Fruit fly (Drosophila melanogaster) whole organism, prepupa: Measurements from ENCODE around the gene CG17378.

Experiments
- CG10669 ChIP-seq: fragments of 200-800 bp; sonication (Bioruptor generic); optimal IDR thresholded peaks from 3 replicates; lab custom pipeline; 2018; ENCODE audit warnings: missing biosample characterization, mild to moderate bottlenecking, missing genetic modification characterization, moderate library complexity
- CG15336 ChIP-seq: fragments of 200-800 bp; sonication (Bioruptor generic); IDR thresholded peaks from 2 replicates; pipeline ENCODE4 v1.3.6; 2022; ENCODE audit warnings: missing biosample characterization, missing genetic modification characterization
- CG1621 ChIP-seq: fragments of 200-800 bp; sonication (Bioruptor generic); optimal IDR thresholded peaks from 3 replicates; lab custom pipeline; 2018; ENCODE audit warnings: missing biosample characterization, mild to moderate bottlenecking, missing genetic modification characterization
- CG16779 ChIP-seq: fragments of 200-800 bp; sonication (Bioruptor generic); optimal IDR thresholded peaks from 3 replicates; lab custom pipeline; 2017; ENCODE audit warnings: missing biosample characterization, mild to moderate bottlenecking, missing genetic modification characterization
- CG6808 ChIP-seq: fragments of 200-800 bp; sonication (Bioruptor generic); optimal IDR thresholded peaks from 3 replicates; lab custom pipeline; 2017; ENCODE audit warnings: missing biosample characterization, missing genetic modification characterization, mild to moderate bottlenecking, moderate library complexity, missing genetic modification reagents
- CG8319 ChIP-seq: fragments of 200-800 bp; sonication (Bioruptor generic); optimal IDR thresholded peaks from 3 replicates; lab custom pipeline; 2016; ENCODE audit warnings: missing biosample characterization, missing genetic modification characterization
- Eip75B ChIP-seq: fragments of 200-800 bp; sonication (Bioruptor generic); optimal IDR thresholded peaks from 3 replicates; lab custom pipeline; 2016; ENCODE audit warnings: missing biosample characterization, missing genetic modification characterization
- Eip93F ChIP-seq: fragments of 200-800 bp; sonication (Bioruptor generic); optimal IDR thresholded peaks from 2 replicates; lab custom pipeline; 2016; ENCODE audit warnings: missing biosample characterization, mild to moderate bottlenecking, missing genetic modification characterization
- Hr39 ChIP-seq: fragments of 200-800 bp; sonication (Bioruptor generic); optimal IDR thresholded peaks from 2 replicates; lab custom pipeline; 2016; ENCODE audit warnings: missing biosample characterization, missing genetic modification characterization
- Met ChIP-seq: fragments of 200-800 bp; sonication (Bioruptor generic); optimal IDR thresholded peaks from 3 replicates; lab custom pipeline; 2016; ENCODE audit warnings: missing biosample characterization, missing genetic modification characterization
- OdsH ChIP-seq: fragments of 200-800 bp; sonication (Bioruptor generic); optimal IDR thresholded peaks from 3 replicates; lab custom pipeline; 2016; ENCODE audit warnings: missing biosample characterization, missing genetic modification characterization
- achi ChIP-seq: fragments of 200-800 bp; sonication (Bioruptor generic); optimal IDR thresholded peaks from 3 replicates; lab custom pipeline; 2016; ENCODE audit warnings: missing biosample characterization, missing genetic modification characterization
- svp ChIP-seq: fragments of 200-800 bp; sonication (Bioruptor generic); peaks from one replicate; lab custom pipeline; 2016; ENCODE audit warnings: missing biosample characterization, missing genetic modification characterization
- vri ChIP-seq: fragments of 200-800 bp; sonication (Bioruptor generic); optimal IDR thresholded peaks from 3 replicates; lab custom pipeline; 2016; ENCODE audit warnings: missing biosample characterization, mild to moderate bottlenecking, missing genetic modification characterization

dm6 chr2L:6787973-6788368 is 14.1 kb downstream of the CG17378 start:
- no peak for TF ChIP-seq CG1621
- TF ChIP-seq CG10669 = peak; percentile 57
- TF ChIP-seq Eip75B (GFP tag; lab: Kevin White, UChicago) = peak; percentile 3
- peak; percentile 20 for TF ChIP-seq CG6808 (GFP tag; lab: Kevin White, UChicago)
- TF ChIP-seq CG16779 (tag; lab: Kevin White, UChicago) = no peak
- TF ChIP-seq Met = peak; percentile 18
- TF ChIP-seq achi (GFP tag; lab: Kevin White, UChicago) = peak; percentile 76
- TF ChIP-seq CG15336 (GFP tag; lab: Robert Waterston, UW) = peak; percentile 76
- peak; percentile 85 for TF ChIP-seq svp
- TF ChIP-seq Hr39 = peak; percentile 57
- TF ChIP-seq OdsH = peak; percentile 67
- no peak for TF ChIP-seq vri (GFP tag; lab: Kevin White, UChicago)
- no peak for TF ChIP-seq Eip93F
- no peak for TF ChIP-seq CG8319 (GFP tag; lab: Kevin White, UChicago)
